Worm (Caenorhabditis elegans) whole organism, L2 larva: ENCODE measurements around the gene Y59H11AR.10.

Experiments
- ama-1 ChIP-seq: fragments of 150-350 bp; optimal IDR thresholded peaks from 2 replicates; lab custom pipeline; 2018; ENCODE audit warnings: inconsistent platforms
- elt-3 ChIP-seq: sonication (generic microtip); optimal IDR thresholded peaks from 2 replicates; lab custom pipeline; 2017; ENCODE audit warnings: missing biosample characterization, missing genetic modification characterization
- lin-11 ChIP-seq: fragments of 150-350 bp; sonication (generic microtip); optimal IDR thresholded peaks from 2 replicates; lab custom pipeline; 2014; ENCODE audit warnings: missing biosample characterization, missing genetic modification characterization, inconsistent platforms, mixed read lengths
- nhr-21 ChIP-seq: fragments of 150-350 bp; optimal IDR thresholded peaks from 2 replicates; lab custom pipeline; 2014; ENCODE audit warnings: missing biosample characterization, missing genetic modification characterization
- nhr-6 ChIP-seq: fragments of 150-350 bp; optimal IDR thresholded peaks from 2 replicates; lab custom pipeline; 2014; ENCODE audit warnings: missing biosample characterization, missing genetic modification characterization
- skn-1 ChIP-seq: sonication (generic microtip); optimal IDR thresholded peaks from 2 replicates; lab custom pipeline; 2017; ENCODE audit warnings: missing biosample characterization, missing genetic modification characterization
- ztf-4 ChIP-seq: fragments of 150-350 bp; optimal IDR thresholded peaks from 2 replicates; lab custom pipeline; 2014; ENCODE audit warnings: missing biosample characterization, missing genetic modification characterization

DNA sequence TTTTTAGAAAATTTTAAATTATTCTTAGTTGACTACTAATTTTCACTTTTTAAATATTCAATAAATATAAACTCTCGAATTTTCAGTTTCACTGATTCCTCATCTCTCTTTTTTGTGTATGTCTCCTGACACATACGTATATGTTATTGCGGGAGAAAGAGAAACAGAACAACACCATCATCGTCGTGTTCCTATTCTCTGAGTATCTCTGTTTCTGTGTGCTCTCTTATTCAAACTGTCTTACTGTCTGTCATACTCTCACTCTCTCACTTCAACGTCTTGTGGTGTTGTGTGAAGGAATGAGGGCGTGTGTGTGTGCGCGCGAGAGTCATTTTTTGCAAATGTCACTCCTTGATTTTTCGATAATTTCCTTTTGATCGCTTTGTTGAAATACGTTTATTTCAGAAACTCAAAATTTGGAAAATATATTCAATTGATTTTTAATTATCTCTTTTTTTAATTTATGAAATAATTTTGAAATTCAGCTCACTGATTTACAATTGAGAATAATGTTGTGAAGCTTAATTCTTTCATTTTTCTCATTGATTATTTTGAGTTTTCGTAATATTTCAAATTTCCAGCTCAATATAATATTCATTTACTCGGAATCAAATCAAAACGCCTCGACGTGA lies 17.2 kb downstream of the Y59H11AR.10 start, which contains the start of gene lin-49:
- TF ChIP-seq ama-1 (lab: Kevin White, UChicago) (no peak), nhr-21 (peak; percentile 60), nhr-6 (peak; percentile 65), elt-3 (tag; lab: Kevin White, UChicago) (no peak), ztf-4 (tag; lab: Kevin White, UChicago) (no peak), lin-11 (tag; lab: Kevin White, UChicago) (no peak), skn-1 (tag; lab: Kevin White, UChicago) (no peak)
